Worm (Caenorhabditis elegans) whole organism, L2 larva: Measurements from ENCODE around the gene Y54G2A.57.

Experiments used
- C34F6.9 ChIP-seq: fragments of 150-350 bp; optimal IDR thresholded peaks from 2 replicates; lab custom pipeline; 2014; ENCODE audit warnings: missing biosample characterization, missing genetic modification characterization
- F13H6.1 ChIP-seq: sonication (generic microtip); optimal IDR thresholded peaks from 2 replicates; lab custom pipeline; 2016; ENCODE audit warnings: missing genetic modification characterization, missing compliant biosample characterization
- Y55F3AM.14 ChIP-seq: fragments of 200-800 bp; sonication (Bioruptor generic); optimal IDR thresholded peaks from 2 replicates; lab custom pipeline; 2018; ENCODE audit warnings: mild to moderate bottlenecking, missing genetic modification characterization, missing compliant biosample characterization
- aly-2 ChIP-seq: fragments of 150-350 bp; optimal IDR thresholded peaks from 2 replicates; lab custom pipeline; 2014; ENCODE audit warnings: missing biosample characterization, missing genetic modification characterization
- ama-1 ChIP-seq: fragments of 150-350 bp; optimal IDR thresholded peaks from 2 replicates; lab custom pipeline; 2018; ENCODE audit warnings: inconsistent platforms
- blmp-1 ChIP-seq: sonication (generic microtip); optimal IDR thresholded peaks from 2 replicates; lab custom pipeline; 2017; ENCODE audit warnings: missing genetic modification characterization, mild to moderate bottlenecking, missing compliant biosample characterization, antibody characterized with exemption, moderate library complexity; ENCODE audit not compliant: insufficient read depth
- ceh-16 ChIP-seq: fragments of 150-350 bp; optimal IDR thresholded peaks from 2 replicates; lab custom pipeline; 2014; ENCODE audit warnings: missing biosample characterization, missing genetic modification characterization
- ceh-82 ChIP-seq: fragments of 150-350 bp; optimal IDR thresholded peaks from 2 replicates; lab custom pipeline; 2014; ENCODE audit warnings: missing biosample characterization, missing genetic modification characterization
- crh-2 ChIP-seq: sonication (generic microtip); optimal IDR thresholded peaks from 2 replicates; lab custom pipeline; 2017; ENCODE audit warnings: missing biosample characterization, missing genetic modification characterization
- egl-27 ChIP-seq: sonication (generic microtip); optimal IDR thresholded peaks from 3 replicates; lab custom pipeline; 2017; ENCODE audit warnings: missing biosample characterization, missing genetic modification reagents, missing genetic modification characterization
- elt-1 ChIP-seq: fragments of 150-350 bp; optimal IDR thresholded peaks from 2 replicates; lab custom pipeline; 2014; ENCODE audit warnings: missing biosample characterization, missing genetic modification characterization
- fos-1 ChIP-seq: fragments of 150-350 bp; optimal IDR thresholded peaks from 2 replicates; lab custom pipeline; 2014; ENCODE audit warnings: missing biosample characterization, missing genetic modification characterization
- gmeb-1 ChIP-seq: fragments of 150-350 bp; optimal IDR thresholded peaks from 2 replicates; lab custom pipeline; 2014; ENCODE audit warnings: missing biosample characterization, missing genetic modification characterization
- lin-11 ChIP-seq: fragments of 150-350 bp; sonication (generic microtip); optimal IDR thresholded peaks from 2 replicates; lab custom pipeline; 2014; ENCODE audit warnings: missing biosample characterization, missing genetic modification characterization, inconsistent platforms, mixed read lengths
- lin-13 ChIP-seq: fragments of 150-350 bp; optimal IDR thresholded peaks from 2 replicates; lab custom pipeline; 2014; ENCODE audit warnings: missing biosample characterization, missing genetic modification reagents, missing genetic modification characterization
- lsy-2 ChIP-seq, 2 experiments: fragments of 150-350 bp in 1 of 2; sonication (generic microtip) in 1 of 2; optimal IDR thresholded peaks; 2 replicates each; lab custom pipeline; 2014 to 2017; ENCODE audit warnings: missing biosample characterization in 2 of 2, missing genetic modification characterization in 2 of 2
- mab-5 ChIP-seq: fragments of 150-350 bp; optimal IDR thresholded peaks from 2 replicates; lab custom pipeline; 2014; ENCODE audit warnings: missing biosample characterization, missing genetic modification characterization
- mbf-1 ChIP-seq: sonication (generic microtip); optimal IDR thresholded peaks from 2 replicates; lab custom pipeline; 2017; ENCODE audit warnings: missing biosample characterization, missing genetic modification characterization
- nhr-10 ChIP-seq: sonication (generic microtip); optimal IDR thresholded peaks from 2 replicates; lab custom pipeline; 2017; ENCODE audit warnings: missing biosample characterization, missing genetic modification characterization
- nhr-12 ChIP-seq: fragments of 150-350 bp; optimal IDR thresholded peaks from 2 replicates; lab custom pipeline; 2014; ENCODE audit warnings: missing biosample characterization, missing genetic modification characterization
- nhr-129 ChIP-seq: fragments of 150-350 bp; optimal IDR thresholded peaks from 2 replicates; lab custom pipeline; 2014; ENCODE audit warnings: missing biosample characterization, missing genetic modification characterization
- nhr-21 ChIP-seq: fragments of 150-350 bp; optimal IDR thresholded peaks from 2 replicates; lab custom pipeline; 2014; ENCODE audit warnings: missing biosample characterization, missing genetic modification characterization
- nhr-23 ChIP-seq: fragments of 150-350 bp; optimal IDR thresholded peaks from 2 replicates; lab custom pipeline; 2014; ENCODE audit warnings: missing biosample characterization, missing genetic modification reagents, missing genetic modification characterization
- nhr-237 ChIP-seq: fragments of 150-350 bp; optimal IDR thresholded peaks from 2 replicates; lab custom pipeline; 2014; ENCODE audit warnings: missing biosample characterization, missing genetic modification characterization
- nhr-25 ChIP-seq: fragments of 150-350 bp; sonication (generic microtip); optimal IDR thresholded peaks from 3 replicates; lab custom pipeline; 2014; ENCODE audit warnings: missing biosample characterization, missing genetic modification characterization
- nhr-6 ChIP-seq: fragments of 150-350 bp; optimal IDR thresholded peaks from 2 replicates; lab custom pipeline; 2014; ENCODE audit warnings: missing biosample characterization, missing genetic modification characterization
- nhr-77 ChIP-seq: fragments of 150-350 bp; optimal IDR thresholded peaks from 2 replicates; lab custom pipeline; 2014; ENCODE audit warnings: missing biosample characterization, missing genetic modification characterization
- peb-1 ChIP-seq: fragments of 150-350 bp; optimal IDR thresholded peaks from 2 replicates; lab custom pipeline; 2014; ENCODE audit warnings: missing biosample characterization, missing genetic modification characterization
- sem-4 ChIP-seq: fragments of 150-350 bp; optimal IDR thresholded peaks from 2 replicates; lab custom pipeline; 2014; ENCODE audit warnings: missing biosample characterization, missing genetic modification reagents, missing genetic modification characterization
- snpc-4 ChIP-seq: fragments of 150-350 bp; optimal IDR thresholded peaks from 2 replicates; lab custom pipeline; 2014; ENCODE audit warnings: missing biosample characterization, missing genetic modification characterization
- unc-39 ChIP-seq: fragments of 150-350 bp; optimal IDR thresholded peaks from 2 replicates; lab custom pipeline; 2014; ENCODE audit warnings: missing biosample characterization, missing genetic modification characterization
- unc-55 ChIP-seq: fragments of 150-350 bp; sonication (generic microtip); optimal IDR thresholded peaks from 3 replicates; lab custom pipeline; 2014; ENCODE audit warnings: missing biosample characterization, missing genetic modification reagents, missing genetic modification characterization
- unc-62 ChIP-seq: fragments of 150-350 bp; optimal IDR thresholded peaks from 2 replicates; lab custom pipeline; 2014; ENCODE audit warnings: missing biosample characterization, missing genetic modification reagents, missing genetic modification characterization
- zag-1 ChIP-seq: fragments of 150-350 bp; optimal IDR thresholded peaks from 2 replicates; lab custom pipeline; 2014; ENCODE audit warnings: missing biosample characterization, missing genetic modification characterization
- ztf-4 ChIP-seq: fragments of 150-350 bp; optimal IDR thresholded peaks from 2 replicates; lab custom pipeline; 2014; ENCODE audit warnings: missing biosample characterization, missing genetic modification characterization

Y54G2A.57 gene

DNA sequence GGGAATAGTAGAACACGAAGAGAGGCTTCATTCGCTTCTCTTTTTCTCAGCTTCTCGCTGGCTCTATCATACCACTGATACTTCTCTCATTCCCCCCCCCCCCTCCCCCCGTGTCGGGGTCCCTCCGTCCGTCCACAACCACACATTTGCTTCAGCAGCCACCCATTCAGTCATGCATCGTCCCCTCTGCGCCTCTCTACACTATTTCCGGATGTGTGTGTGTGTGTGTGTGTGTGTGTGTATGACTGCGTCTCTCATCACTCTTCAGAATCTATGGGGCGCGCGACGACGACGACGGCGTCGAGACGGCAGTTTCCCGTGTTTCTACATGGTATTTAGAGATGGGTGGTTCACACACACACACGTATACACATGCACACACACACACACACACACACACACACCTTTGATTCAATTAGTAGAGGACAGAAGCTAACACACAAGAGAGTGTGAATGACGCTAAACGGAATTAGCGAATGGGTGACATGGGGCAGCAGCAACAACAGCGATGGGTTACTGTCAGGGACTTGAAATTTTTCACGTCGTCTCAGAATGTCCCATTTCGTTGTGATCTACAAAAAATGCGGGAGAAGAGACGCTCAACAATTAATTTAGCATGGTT is 23.6 kb downstream of the Y54G2A.57 start (continued):
- TF ChIP-seq nhr-10 (tag; lab: Kevin White, UChicago) (no peak), egl-27 (tag; lab: Kevin White, UChicago) (no peak), gmeb-1 (tag; lab: Kevin White, UChicago) (no peak), nhr-77 (tag; lab: Kevin White, UChicago) (no peak), mbf-1 (tag; lab: Kevin White, UChicago) (no peak), Y55F3AM.14 (GFP tag; lab: Kevin White, UChicago) (peak; percentile 44), zag-1 (peak; percentile 14), unc-62 (no peak), nhr-25 (tag; lab: Kevin White, UChicago) (peak; percentile 40), nhr-21 (tag; lab: Kevin White, UChicago) (no peak), blmp-1 (no peak), ceh-16 (no peak), nhr-23 (tag; lab: Kevin White, UChicago) (no peak), snpc-4 (tag; lab: Kevin White, UChicago) (no peak), nhr-237 (tag; lab: Kevin White, UChicago) (no peak)
- TF ChIP-seq, all 48 proteins: peak for 14

DNA sequence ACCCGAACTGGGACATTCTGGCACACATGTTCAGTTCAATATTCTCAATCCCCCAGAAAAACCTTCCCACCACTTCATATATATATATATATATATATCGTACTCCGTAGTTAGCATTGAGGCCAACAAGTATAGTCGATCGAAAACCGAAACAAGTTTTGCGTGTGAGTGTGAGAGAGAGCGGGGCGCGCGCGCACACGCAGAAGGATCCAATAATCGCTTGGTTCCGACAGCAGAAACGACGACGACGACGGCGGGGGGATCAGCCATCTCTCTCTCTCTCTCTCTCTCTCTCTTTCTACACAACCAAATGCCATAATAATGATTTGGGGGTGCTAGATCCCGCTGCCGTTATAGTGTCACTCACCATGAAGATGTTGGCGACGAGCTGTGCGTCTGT is 25.1 kb downstream of the Y54G2A.57 start:
- TF ChIP-seq fos-1 (tag; lab: Kevin White, UChicago) (no peak), elt-1 (tag; lab: Kevin White, UChicago) (no peak), nhr-6 (tag; lab: Kevin White, UChicago) (no peak), nhr-77 (tag; lab: Kevin White, UChicago) (no peak), nhr-237 (tag; lab: Kevin White, UChicago) (no peak), lin-13 (GFP tag; lab: Kevin White, UChicago) (no peak), ceh-16 (no peak), mab-5 (tag; lab: Kevin White, UChicago) (no peak), nhr-129 (tag; lab: Kevin White, UChicago) (peak; percentile 8), F13H6.1 (tag; lab: Kevin White, UChicago) (peak; percentile 3), unc-62 (no peak), unc-55 (GFP tag; lab: Kevin White, UChicago) (no peak), nhr-25 (tag; lab: Kevin White, UChicago) (peak; percentile 0), egl-27 (tag; lab: Kevin White, UChicago) (no peak), sem-4 (tag; lab: Kevin White, UChicago) (peak; percentile 10), crh-2 (tag; lab: Kevin White, UChicago) (no peak)

DNA sequence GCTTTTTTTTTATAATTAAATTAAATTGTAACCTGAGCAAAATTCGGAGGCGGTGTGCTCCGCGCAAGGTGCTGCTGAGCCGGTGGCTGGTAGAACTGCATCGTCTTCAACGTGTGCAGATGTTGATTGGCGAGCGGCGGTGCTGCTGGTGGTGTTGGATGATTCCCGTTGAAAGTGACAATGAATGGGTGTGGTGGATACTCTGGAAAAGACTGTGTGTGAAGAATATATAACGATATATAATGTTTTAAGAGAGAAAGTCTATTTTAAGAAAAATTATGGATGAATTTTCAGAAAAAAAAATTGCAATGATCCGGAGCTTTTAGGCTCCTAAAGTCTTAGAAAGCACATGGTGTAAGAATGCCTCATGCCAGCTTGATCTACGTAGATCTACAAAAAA is 25.6 kb downstream of the Y54G2A.57 start, which contains the start of gene Y54G2A.26:
TSS of gene Y54G2A.26 (minus strand) at position 101 of the 400 bp plus-strand sequence.
- TF ChIP-seq peb-1 (tag; lab: Kevin White, UChicago): no peak
- TF ChIP-seq lin-11 (tag; lab: Kevin White, UChicago): no peak
- no peak for TF ChIP-seq C34F6.9 (tag; lab: Kevin White, UChicago)
- no peak for TF ChIP-seq Y55F3AM.14 (GFP tag; lab: Kevin White, UChicago)

DNA sequence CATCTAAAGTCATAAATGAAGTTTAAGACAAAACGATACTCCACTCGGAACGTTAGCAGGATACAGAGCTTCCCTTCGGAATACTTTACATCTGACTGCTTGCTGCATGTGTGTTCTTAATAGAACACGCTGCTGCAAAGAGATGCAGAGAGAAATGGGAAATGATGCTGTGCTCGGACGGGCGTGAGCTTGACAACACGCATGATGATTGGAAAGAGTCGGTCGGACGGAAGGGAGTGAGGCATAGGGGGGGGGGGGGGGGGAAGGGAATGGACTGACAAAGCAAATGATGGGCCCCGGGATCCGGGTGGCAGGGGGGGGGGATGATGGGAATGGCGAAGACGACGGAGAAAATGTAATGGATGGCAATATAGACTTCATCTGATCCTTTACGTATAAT is 27.6 kb downstream of the Y54G2A.57 start:
- TF ChIP-seq unc-55 (GFP tag; lab: Kevin White, UChicago) (peak; percentile 17), lsy-2 (tag; optimal IDR thresholded peaks at IDR 0.05; lab: Kevin White, UChicago) (no peak)
- TF ChIP-seq, all 48 proteins: peak for 1

DNA sequence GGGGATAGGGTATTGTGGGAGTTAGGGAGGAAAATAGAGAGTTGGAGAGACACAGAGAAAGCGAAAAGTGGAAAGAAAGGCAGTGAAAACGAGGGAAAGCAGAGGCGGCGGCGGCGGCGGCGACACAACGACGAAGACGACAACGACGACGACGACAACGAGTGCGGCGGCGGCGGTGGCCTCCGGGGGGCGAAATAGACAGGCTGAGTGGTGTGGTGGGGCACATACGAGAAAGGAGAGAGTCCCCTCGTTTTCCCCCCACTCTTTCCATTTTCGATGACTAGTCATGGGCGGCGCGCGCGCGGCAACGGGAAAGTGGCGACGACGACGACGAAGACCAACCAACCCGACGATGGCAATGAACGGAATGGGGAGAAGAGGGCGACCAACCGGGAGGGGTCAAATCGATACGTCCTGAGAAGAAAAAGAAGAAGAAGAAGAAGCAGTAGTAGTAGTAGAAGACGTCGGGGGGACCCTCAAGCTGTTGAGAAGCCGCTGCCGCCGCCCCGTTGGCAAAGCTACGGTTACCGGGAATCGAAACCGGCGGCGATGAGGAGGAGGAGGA is 28.9 kb downstream of the Y54G2A.57 start:
- TF ChIP-seq mab-5 (tag; lab: Kevin White, UChicago): no peak
- peak; percentile 24 for TF ChIP-seq C34F6.9 (tag; lab: Kevin White, UChicago)
- no peak for TF ChIP-seq ceh-82 (tag; lab: Kevin White, UChicago)
- peak; percentile 97 for TF ChIP-seq blmp-1
- peak; percentile 34 for TF ChIP-seq lin-13 (GFP tag; lab: Kevin White, UChicago)
- no peak for TF ChIP-seq ztf-4 (tag; lab: Kevin White, UChicago)
- peak; percentile 47 for TF ChIP-seq nhr-129 (tag; lab: Kevin White, UChicago)
- TF ChIP-seq ama-1 (lab: Kevin White, UChicago): no peak
- peak; percentile 5 for TF ChIP-seq nhr-25 (tag; lab: Kevin White, UChicago)
- TF ChIP-seq mbf-1 (tag; lab: Kevin White, UChicago): no peak
- TF ChIP-seq F13H6.1 (tag; lab: Kevin White, UChicago): peak; percentile 72
- TF ChIP-seq nhr-12: no peak
- peak; percentile 29 for TF ChIP-seq snpc-4 (tag; lab: Kevin White, UChicago)
- TF ChIP-seq aly-2 (tag; lab: Kevin White, UChicago): no peak
- TF ChIP-seq unc-39 (tag; lab: Kevin White, UChicago): no peak
- peak; percentile 76 for TF ChIP-seq unc-55 (GFP tag; lab: Kevin White, UChicago)
